Fruit fly (Drosophila melanogaster): ENCODE data around the gene Ir7e.

Gene Ir7e

DNA sequence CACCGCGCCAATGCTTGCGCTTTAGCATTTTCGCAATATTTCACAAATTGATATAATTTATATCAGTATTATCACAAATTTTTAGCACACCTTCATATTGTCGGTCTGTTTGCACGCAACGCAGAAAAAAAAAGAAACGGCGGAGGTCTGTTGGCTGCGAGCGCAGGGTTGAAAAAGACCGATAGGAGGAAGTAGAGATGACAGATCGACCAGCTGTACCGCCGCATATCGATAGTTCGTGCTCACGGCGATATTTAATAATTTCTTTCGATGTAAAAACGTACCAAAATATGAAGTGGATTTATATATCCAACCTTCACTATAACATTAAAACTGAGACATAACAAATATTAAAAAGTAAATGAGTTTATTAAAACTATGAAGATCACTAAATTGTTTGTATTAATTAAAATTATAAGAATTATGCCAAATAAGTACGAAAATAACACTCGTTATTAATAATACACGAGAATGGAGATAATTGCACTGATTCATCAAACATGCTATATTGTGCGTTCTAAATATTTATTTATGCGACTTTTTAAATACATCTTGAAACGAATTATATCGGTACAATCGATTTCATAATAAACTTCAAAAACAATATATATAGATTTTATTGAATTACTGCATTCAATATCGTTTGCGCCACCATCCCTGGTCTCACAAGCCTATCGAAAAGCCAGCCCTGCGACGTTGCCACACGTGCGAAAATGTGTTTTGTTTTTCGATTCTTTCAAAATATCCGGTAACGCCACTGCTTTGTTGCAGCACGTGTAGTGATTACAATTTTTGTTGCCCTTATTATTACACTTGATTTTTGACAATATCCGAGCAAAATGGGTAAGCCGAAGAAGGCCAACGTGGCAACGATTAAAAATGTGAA lies 19.9 kb upstream of the Ir7e start, which contains the start of the genes RpS6 and bys (continued):
- TF ChIP-seq nom (GFP tag; optimal IDR thresholded peaks at IDR 0.05) (peak; percentile 82), Drgx (GFP tag; IDR thresholded peaks at IDR 0.05) (peak; percentile 49), CG6175 (GFP tag; IDR thresholded peaks at IDR 0.05) (0 out of 3 replicates have a peak, but pooled peaks have one; percentile 13), BEAF-32 (GFP tag; optimal IDR thresholded peaks at IDR 0.05) (peak; percentile 87), CG1233 (GFP tag; optimal IDR thresholded peaks at IDR 0.05) (peak; percentile 42), psq (GFP tag; optimal IDR thresholded peaks at IDR 0.05) (no peak), CHES-1-like (GFP tag; optimal IDR thresholded peaks at IDR 0.05) (peak; percentile 5), CG8388 (GFP tag; optimal IDR thresholded peaks at IDR 0.05) (peak; percentile 20), trh (GFP tag; optimal IDR thresholded peaks at IDR 0.05) (no peak), Doc3 (GFP tag; IDR thresholded peaks at IDR 0.05; ENCODE audit: partially characterized antibody) (peak; percentile 71; the same call in 2 of the 3 replicates), grau (tag; optimal IDR thresholded peaks at IDR 0.05) (peak; percentile 2), maf-S (GFP tag; optimal IDR thresholded peaks at IDR 0.05) (peak; percentile 18), CG12104 (GFP tag; optimal IDR thresholded peaks at IDR 0.05) (peak; percentile 30), CG34376 (GFP tag; optimal IDR thresholded peaks at IDR 0.05) (peak; percentile 74), CG31365 (tag; optimal IDR thresholded peaks at IDR 0.05) (peak; percentile 6), CG16779 (GFP tag; IDR thresholded peaks at IDR 0.05) (peak; percentile 65), Meics (GFP tag; optimal IDR thresholded peaks at IDR 0.05) (peak; percentile 66), CG31388 (GFP tag; optimal IDR thresholded peaks at IDR 0.05) (no peak), Sry-β (GFP tag; optimal IDR thresholded peaks at IDR 0.05) (peak; percentile 16), caup (GFP tag; optimal IDR thresholded peaks at IDR 0.05; ENCODE audit: severe bottlenecking) (peak; percentile 69), gem (tag; optimal IDR thresholded peaks at IDR 0.05) (peak; percentile 50), CG8478 (optimal IDR thresholded peaks at IDR 0.05) (no peak), CG2120 (GFP tag; optimal IDR thresholded peaks at IDR 0.05) (peak; percentile 62), CG14050 (GFP tag; IDR thresholded peaks at IDR 0.05) (no peak; the same call in 2 of the 3 replicates), CG18619 (GFP tag; optimal IDR thresholded peaks at IDR 0.05) (peak; percentile 52), CG15514 (GFP tag; optimal IDR thresholded peaks at IDR 0.05) (peak; percentile 22), jing (GFP tag; optimal IDR thresholded peaks at IDR 0.05) (no peak), dysf (GFP tag; IDR thresholded peaks at IDR 0.05) (peak; percentile 42; the same call in 2 of the 3 replicates), Usf (GFP tag; optimal IDR thresholded peaks at IDR 0.05) (no peak), hb (GFP tag; IDR thresholded peaks at IDR 0.05; ENCODE audit: partially characterized antibody) (peak; percentile 78), Abd-B (GFP tag; optimal IDR thresholded peaks at IDR 0.05) (peak; percentile 13), sna (GFP tag; IDR thresholded peaks at IDR 0.05; ENCODE audit: partially characterized antibody) (0 out of 2 replicates have a peak, but pooled peaks have one; percentile 36), tap (tag; optimal IDR thresholded peaks at IDR 0.05) (no peak), gt (GFP tag; IDR thresholded peaks at IDR 0.05) (no peak), CG7271 (tag; optimal IDR thresholded peaks at IDR 0.05) (peak; percentile 34), CG1529 (GFP tag; optimal IDR thresholded peaks at IDR 0.05) (no peak), h (optimal IDR thresholded peaks at IDR 0.05) (no peak), CG14014 (GFP tag; IDR thresholded peaks at IDR 0.05) (peak; percentile 42; the same call in 1 of the 2 replicates), CG17359 (tag; optimal IDR thresholded peaks at IDR 0.05) (peak; percentile 14), CG2875 (GFP tag; optimal IDR thresholded peaks at IDR 0.05) (peak; percentile 55), CrebB (tag; optimal IDR thresholded peaks at IDR 0.05) (peak; percentile 46), wor (GFP tag; IDR thresholded peaks at IDR 0.05) (no peak), al (GFP tag; IDR thresholded peaks at IDR 0.05) (peak; percentile 38), CG8089 (GFP tag; optimal IDR thresholded peaks at IDR 0.05) (peak; percentile 5), sd (tag; optimal IDR thresholded peaks at IDR 0.05) (no peak), Six4 (GFP tag; optimal IDR thresholded peaks at IDR 0.05) (no peak), ac (GFP tag; optimal IDR thresholded peaks at IDR 0.05) (peak; percentile 46), CG2199 (GFP tag; IDR thresholded peaks at IDR 0.05) (peak; percentile 79; the same call in 1 of the 3 replicates)
